Fruit fly (Drosophila melanogaster) ovary, adult (tissue): ENCODE measurements around the gene CG8915.

Source experiments
- CG17801 ChIP-seq: fragments of 200-800 bp; optimal IDR thresholded peaks from 2 replicates; lab custom pipeline; 2019; ENCODE audit warnings: missing biosample characterization, mild to moderate bottlenecking, missing genetic modification characterization, moderate library complexity; ENCODE audit not compliant: partially characterized antibody

Gene CG8915

DNA sequence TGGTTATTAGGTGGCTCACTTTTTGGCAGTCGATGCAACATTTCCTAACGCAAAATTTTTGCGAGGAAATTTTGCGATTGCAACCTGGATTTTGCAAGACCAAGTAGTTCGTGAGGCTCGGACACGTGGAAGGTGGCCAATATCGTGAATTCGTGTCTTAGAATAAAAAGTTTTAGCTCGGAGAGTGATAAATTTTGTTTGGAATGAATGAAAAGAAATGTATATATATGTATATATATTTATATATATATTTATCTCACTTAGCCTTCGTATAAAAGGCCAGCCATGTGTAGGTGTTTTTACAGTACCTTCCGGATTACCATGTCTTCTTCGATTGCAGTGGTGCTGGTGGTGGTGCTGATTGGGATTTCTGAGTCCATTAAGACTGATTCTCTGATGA is 32.8 kb downstream of the CG8915 start, which contains the start of gene CG18258:
TSS of gene CG18258 (plus strand) at position 301 of the 400 bp plus-strand sequence.
- TF ChIP-seq CG17801 (GFP tag; lab: Kevin White, UChicago): no peak

- TF ChIP-seq CG17801 (GFP tag; lab: Kevin White, UChicago): no peak
These were observed 34.9 kb downstream of the CG8915 start, which contains the start of gene CG12995 for dm6 chrX:17209897-17210296. TSS of gene CG12995 (minus strand) at chrX:17209997.

DNA sequence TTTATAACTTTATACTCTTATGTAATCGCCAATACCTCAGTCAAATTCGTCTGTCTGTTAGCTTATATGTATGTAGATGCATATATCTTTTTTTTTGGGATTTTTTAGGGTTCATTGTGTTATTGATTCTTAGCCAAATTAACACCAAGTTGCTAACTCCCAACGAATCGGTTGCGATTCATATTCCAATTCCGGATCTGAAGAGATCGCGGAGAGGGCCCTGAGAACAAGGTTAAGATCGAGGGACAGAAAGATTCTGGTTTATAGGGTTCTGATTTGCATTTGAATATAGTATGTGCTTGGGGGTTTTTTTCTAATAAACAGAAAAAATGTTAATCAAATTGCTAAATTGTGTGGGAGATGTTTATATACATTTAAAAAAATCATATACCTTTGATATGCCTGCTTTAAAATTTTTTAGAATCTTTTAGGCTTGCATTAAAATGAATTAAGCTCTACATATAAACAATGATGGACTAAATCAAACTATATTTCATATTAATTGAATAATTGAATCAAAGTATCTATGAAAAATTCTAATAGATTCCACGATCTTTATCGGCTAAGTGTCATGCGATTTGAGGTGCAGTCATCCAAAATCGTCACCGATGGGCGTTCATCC is 36.8 kb downstream of the CG8915 start, which contains the start of gene CG32563:
TSS of gene CG32563 (plus strand) at position 572 of the 622 bp plus-strand sequence.
- no peak for TF ChIP-seq CG17801 (GFP tag; lab: Kevin White, UChicago)

- TF ChIP-seq CG17801 (GFP tag; lab: Kevin White, UChicago): no peak
These were observed 38.8 kb downstream of the CG8915 start, which contains the start of gene CG32564 for dm6 chrX:17206046-17206445. TSS of gene CG32564 (plus strand) at chrX:17206407.

DNA sequence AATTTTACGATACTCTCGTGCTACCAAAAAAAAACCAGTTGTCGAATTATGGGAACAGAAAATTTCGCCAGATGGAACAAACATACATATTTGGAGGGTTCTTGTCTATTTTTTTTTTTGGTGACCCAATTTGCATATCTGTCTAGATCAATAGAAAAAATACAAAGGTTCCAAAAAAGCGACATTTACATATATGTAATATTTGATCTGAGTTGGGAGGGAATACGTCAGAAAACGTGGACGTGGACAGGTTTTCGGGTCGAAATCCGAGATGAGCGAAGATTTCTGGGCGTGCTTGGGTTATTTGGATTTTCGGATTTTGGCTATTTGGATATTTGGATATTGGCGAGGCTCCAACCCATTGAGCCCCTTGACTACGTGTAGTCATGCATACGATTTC is 39.8 kb downstream of the CG8915 start:
- no peak for TF ChIP-seq CG17801 (GFP tag; lab: Kevin White, UChicago)

DNA sequence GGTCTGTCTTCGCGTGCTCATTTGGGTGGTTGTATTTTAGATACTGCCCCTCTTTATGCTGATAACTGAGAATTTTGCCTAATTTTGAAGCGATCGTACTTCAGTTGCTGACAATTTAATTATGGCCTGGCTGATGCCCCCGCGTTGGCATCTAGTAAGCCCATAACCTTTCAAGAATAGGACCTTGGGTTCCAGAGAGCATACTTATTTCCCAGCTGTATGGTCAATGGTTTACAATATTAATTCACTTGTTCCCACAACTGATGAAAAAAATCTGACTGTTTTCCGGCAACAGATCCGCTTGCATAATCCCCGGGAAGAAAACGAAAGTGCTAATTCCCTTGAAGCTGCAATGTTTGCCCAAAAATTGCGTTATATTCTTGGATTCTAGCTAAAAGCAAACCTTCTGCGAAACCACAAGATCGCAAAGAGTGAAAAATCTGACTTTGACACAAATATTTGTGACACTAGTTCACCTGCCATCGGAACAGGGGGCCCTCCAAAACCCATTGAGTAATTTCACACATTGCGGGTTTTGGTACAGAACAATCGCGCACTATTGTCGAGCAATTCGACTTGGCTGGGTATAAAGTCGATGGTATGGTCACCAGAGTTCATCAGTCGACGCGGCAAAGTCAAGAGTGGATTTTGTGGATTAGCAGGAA is 42.2 kb downstream of the CG8915 start, which contains the start of the genes TTLL1A and CG5070:
TSS of gene TTLL1A (minus strand) at position 101 of the 665 bp plus-strand sequence.
TSS of gene CG5070 (plus strand) at position 615 of the 665 bp plus-strand sequence.
- no peak for TF ChIP-seq CG17801 (GFP tag; lab: Kevin White, UChicago)
